Fruit fly (Drosophila melanogaster) S2 (cell line): ENCODE measurements around the gene mmy.

Experiments used
- CG8478 ChIP-seq: fragments of >200 bp; optimal IDR thresholded peaks from 2 replicates; lab custom pipeline; 2018
- CTCF ChIP-seq, 2 experiments: fragments of >200 bp; optimal IDR thresholded peaks; 2 replicates each; lab custom pipeline; 2018

- peak; percentile 26 to 60 for TF ChIP-seq CTCF (optimal IDR thresholded peaks at IDR 0.05; lab: Kevin White, UChicago)
- TF ChIP-seq CG8478 (lab: Kevin White, UChicago): no peak
Measured at dm6 chr2L:6498448-6498847, 24.7 kb upstream of the mmy start, which contains the start of gene CG31637.
